Fruit fly (Drosophila melanogaster) whole organism, adult: ENCODE results near the gene CG32061.

Experiments
- CG11617 ChIP-seq: fragments of 200-800 bp; sonication (Bioruptor generic); optimal IDR thresholded peaks from 2 replicates; lab custom pipeline; 2017; ENCODE audit warnings: mild to moderate bottlenecking, missing biosample characterization, missing genetic modification reagents, missing genetic modification characterization
- CG12768 ChIP-seq: fragments of 200-800 bp; sonication (Bioruptor generic); optimal IDR thresholded peaks from 2 replicates; lab custom pipeline; 2017; ENCODE audit warnings: missing biosample characterization, missing genetic modification characterization, mild to moderate bottlenecking, moderate library complexity, missing genetic modification reagents
- CG14711 ChIP-seq: fragments of 200-800 bp; sonication (Bioruptor generic); optimal IDR thresholded peaks from 2 replicates; lab custom pipeline; 2018; ENCODE audit warnings: missing biosample characterization, mild to moderate bottlenecking, missing genetic modification characterization, moderate library complexity
- CG33017 ChIP-seq: fragments of 200-800 bp; sonication (Bioruptor generic); optimal IDR thresholded peaks from 2 replicates; lab custom pipeline; 2018; ENCODE audit warnings: missing biosample characterization, mild to moderate bottlenecking, missing genetic modification characterization, moderate library complexity
- CG5204 ChIP-seq: fragments of 200-800 bp; sonication (Bioruptor generic); optimal IDR thresholded peaks from 2 replicates; lab custom pipeline; 2016; ENCODE audit warnings: missing biosample characterization, missing genetic modification characterization
- CG7045 ChIP-seq: fragments of 200-800 bp; sonication (Bioruptor generic); optimal IDR thresholded peaks from 2 replicates; lab custom pipeline; 2017; ENCODE audit warnings: missing biosample characterization, mild to moderate bottlenecking, missing genetic modification characterization
- CG7101 ChIP-seq: fragments of 200-800 bp; sonication (Bioruptor generic); optimal IDR thresholded peaks from 2 replicates; lab custom pipeline; 2018; ENCODE audit warnings: missing biosample characterization, mild to moderate bottlenecking, missing genetic modification characterization, moderate library complexity
- Clk ChIP-seq: fragments of 200-800 bp; sonication (Bioruptor generic); optimal IDR thresholded peaks from 2 replicates; lab custom pipeline; 2017; ENCODE audit warnings: missing biosample characterization, missing genetic modification characterization
- Crg-1 ChIP-seq: fragments of 200-800 bp; sonication (Bioruptor generic); optimal IDR thresholded peaks from 2 replicates; lab custom pipeline; 2016; ENCODE audit warnings: missing biosample characterization, missing genetic modification characterization
- bab1 ChIP-seq: fragments of 200-800 bp; sonication (Bioruptor generic); optimal IDR thresholded peaks from 3 replicates; lab custom pipeline; 2019; ENCODE audit warnings: missing biosample characterization, mild to moderate bottlenecking, missing genetic modification characterization, moderate library complexity
- cnc ChIP-seq, 2 experiments: fragments of >200 bp; optimal IDR thresholded peaks; 2 replicates each; lab custom pipeline; 2017
- kay ChIP-seq: fragments of 200-800 bp; sonication (Bioruptor generic); peaks from one replicate; lab custom pipeline; 2016; ENCODE audit warnings: missing biosample characterization, missing genetic modification characterization, borderline replicate concordance
- ovo ChIP-seq: fragments of 200-800 bp; sonication (Bioruptor generic); optimal IDR thresholded peaks from 2 replicates; lab custom pipeline; 2016; ENCODE audit warnings: missing biosample characterization, missing genetic modification characterization
- tj ChIP-seq: fragments of 200-800 bp; sonication (Bioruptor generic); optimal IDR thresholded peaks from 3 replicates; lab custom pipeline; 2017; ENCODE audit warnings: missing biosample characterization, mild to moderate bottlenecking, missing genetic modification characterization, moderate library complexity

- no peak for TF ChIP-seq CG5204
- no peak for TF ChIP-seq tj (GFP tag; lab: Kevin White, UChicago)
- TF ChIP-seq ovo (GFP tag; lab: Kevin White, UChicago): no peak
- TF ChIP-seq CG14711: no peak
- TF ChIP-seq cnc (optimal IDR thresholded peaks at IDR 0.05; lab: Kevin White, UChicago): no peak
- TF ChIP-seq kay (GFP tag; lab: Kevin White, UChicago): no peak
- TF ChIP-seq CG11617 (GFP tag; lab: Kevin White, UChicago): no peak
- no peak for TF ChIP-seq CG7101 (tag; lab: Kevin White, UChicago)
- no peak for TF ChIP-seq CG12768 (GFP tag; lab: Kevin White, UChicago)
- no peak for TF ChIP-seq CG7045 (GFP tag; lab: Kevin White, UChicago)
- TF ChIP-seq Clk: no peak
- no peak for TF ChIP-seq Crg-1 (GFP tag; lab: Kevin White, UChicago)
- TF ChIP-seq CG33017: no peak
- no peak for TF ChIP-seq bab1 (GFP tag; lab: Kevin White, UChicago)
Measured at dm6 chr3L:10443958-10444357, 19.7 kb upstream of the CG32061 start.
